Fruit fly (Drosophila melanogaster): ENCODE results near the gene CG12213.

Gene CG12213

DNA sequence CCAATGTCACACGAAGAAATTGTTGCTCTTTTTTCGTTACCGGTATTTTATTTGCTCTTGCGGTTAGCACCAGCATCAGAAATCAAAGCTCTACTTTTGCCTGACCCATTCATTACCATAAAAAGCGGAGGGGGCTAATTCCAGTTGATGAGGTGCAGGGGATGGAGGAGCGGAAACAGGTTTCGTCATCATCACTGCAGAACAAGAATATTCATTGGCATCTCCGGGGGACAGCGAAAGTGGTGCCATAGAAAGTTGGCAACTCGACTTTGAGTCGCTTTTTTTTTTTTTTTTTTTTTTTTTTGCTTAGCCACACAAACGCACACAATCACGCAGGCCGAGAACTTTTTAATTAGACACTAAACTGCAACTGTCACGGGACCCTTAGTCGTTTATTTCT is 26.4 kb downstream of the CG12213 start:
- TF ChIP-seq Sin3A (optimal IDR thresholded peaks at IDR 0.05), result no peak
- TF ChIP-seq h (optimal IDR thresholded peaks at IDR 0.05), result no peak
- TF ChIP-seq psq (optimal IDR thresholded peaks at IDR 0.05), result no peak

DNA sequence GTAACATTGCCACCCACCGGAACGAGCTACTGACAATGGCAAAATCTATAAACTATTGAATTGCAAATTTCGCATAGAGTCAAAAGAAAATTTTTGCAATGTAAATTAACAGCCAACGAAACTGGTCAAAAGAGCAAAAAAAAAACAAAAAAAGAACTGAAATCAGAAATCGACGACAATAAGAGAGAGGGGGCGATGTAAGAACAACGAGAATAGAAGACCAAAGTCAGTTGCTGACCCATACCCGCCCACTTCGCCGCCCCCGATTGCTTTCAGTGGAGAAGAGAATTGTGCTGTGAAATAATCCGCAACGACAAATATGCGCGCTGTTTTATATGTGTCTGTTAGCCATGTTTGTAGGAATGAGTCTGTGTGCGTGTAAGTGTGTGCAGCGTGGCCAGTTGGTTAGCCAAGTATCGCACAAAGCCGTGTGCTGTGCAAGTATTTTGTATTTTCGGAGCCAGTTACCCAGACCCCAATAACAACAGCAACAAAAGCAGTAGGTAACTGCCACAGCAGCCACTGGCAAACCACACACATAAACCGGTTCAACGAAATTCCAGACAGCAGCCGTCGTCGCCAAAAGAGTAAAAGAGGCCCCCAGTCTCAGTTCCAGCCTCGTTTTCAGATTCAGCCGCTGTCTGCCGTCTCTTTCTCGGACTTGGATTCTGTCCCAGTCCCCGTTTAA is 29.9 kb downstream of the CG12213 start:
- TF ChIP-seq psq (optimal IDR thresholded peaks at IDR 0.05) (no peak), insv (optimal IDR thresholded peaks at IDR 0.05) (no peak), ttk (optimal IDR thresholded peaks at IDR 0.05) (no peak), Sin3A (optimal IDR thresholded peaks at IDR 0.05) (no peak), h (optimal IDR thresholded peaks at IDR 0.05) (no peak), Myc (optimal IDR thresholded peaks at IDR 0.05) (no peak)

DNA sequence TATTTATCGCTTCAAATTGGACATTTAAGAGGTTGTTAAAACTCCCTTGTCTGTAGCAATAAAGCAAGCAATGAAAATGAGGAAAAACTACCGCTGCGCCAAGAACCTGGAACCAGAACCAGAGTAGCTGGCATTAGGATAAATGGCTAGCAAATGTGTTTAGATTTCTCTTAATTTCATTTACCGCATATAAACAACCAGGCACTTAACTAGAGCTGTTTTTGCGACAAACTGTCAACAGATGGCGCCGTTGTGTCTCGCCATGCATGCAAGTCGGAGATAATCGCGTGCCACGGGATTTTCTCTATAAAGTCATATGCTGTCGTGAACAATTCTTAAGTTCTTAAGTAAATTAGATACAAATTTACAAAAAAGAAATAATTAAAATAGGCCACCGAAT is 33.6 kb downstream of the CG12213 start:
- no peak for TF ChIP-seq h (optimal IDR thresholded peaks at IDR 0.05)
- no peak for TF ChIP-seq ttk (optimal IDR thresholded peaks at IDR 0.05)
- no peak for TF ChIP-seq psq (optimal IDR thresholded peaks at IDR 0.05)
- no peak for TF ChIP-seq Sin3A (optimal IDR thresholded peaks at IDR 0.05)
- TF ChIP-seq insv (optimal IDR thresholded peaks at IDR 0.05), result no peak
- no peak for TF ChIP-seq Myc (optimal IDR thresholded peaks at IDR 0.05)

DNA sequence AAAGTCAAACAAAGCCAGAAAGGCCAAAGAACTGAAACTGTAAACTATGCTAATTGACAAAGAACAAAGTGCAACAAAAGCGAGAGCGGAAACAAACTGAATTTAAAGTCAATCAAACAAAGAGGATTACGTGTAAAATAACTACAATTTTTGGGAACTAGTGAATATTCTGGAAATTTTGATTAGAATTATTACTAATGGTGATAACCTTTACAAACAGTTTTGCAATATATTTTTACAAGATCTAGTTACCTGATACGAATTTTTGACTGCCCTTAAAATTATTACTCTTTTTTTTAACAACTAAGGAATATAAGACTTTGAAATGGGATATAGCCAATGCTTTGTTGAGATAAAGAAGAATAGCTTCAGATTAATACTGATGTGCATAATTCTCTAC is 36.5 kb downstream of the CG12213 start, which contains the start of gene CG14731:
Gene CG14731 (plus strand): TSS at position 301 of the 400 bp plus-strand sequence.
- no peak for TF ChIP-seq Myc (optimal IDR thresholded peaks at IDR 0.05)
- TF ChIP-seq psq (optimal IDR thresholded peaks at IDR 0.05), result no peak
- TF ChIP-seq ttk (optimal IDR thresholded peaks at IDR 0.05), result no peak
- no peak for TF ChIP-seq Sin3A (optimal IDR thresholded peaks at IDR 0.05)
- no peak for TF ChIP-seq insv (optimal IDR thresholded peaks at IDR 0.05)
- no peak for TF ChIP-seq h (optimal IDR thresholded peaks at IDR 0.05)

DNA sequence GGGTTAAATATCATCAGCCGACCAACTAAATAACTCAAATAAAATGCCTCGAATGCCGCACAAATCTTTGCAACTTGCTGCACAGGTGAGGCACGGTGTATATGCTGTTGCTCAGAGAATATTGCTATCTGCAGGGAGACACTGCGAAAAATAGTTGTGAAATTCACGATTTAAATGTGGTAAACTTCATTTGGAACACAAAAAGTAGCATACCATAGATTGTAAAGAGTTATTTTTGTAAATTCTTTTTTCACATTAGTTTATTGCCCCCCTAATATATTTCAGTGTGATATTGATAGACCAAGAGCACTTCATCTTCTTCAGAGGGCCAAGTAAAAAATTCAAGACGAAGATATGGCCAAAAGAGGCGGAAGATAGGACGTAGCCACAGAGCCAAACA is 46.9 kb downstream of the CG12213 start:
- TF ChIP-seq Sin3A (optimal IDR thresholded peaks at IDR 0.05) (no peak), insv (optimal IDR thresholded peaks at IDR 0.05) (no peak), psq (optimal IDR thresholded peaks at IDR 0.05) (no peak), h (optimal IDR thresholded peaks at IDR 0.05) (no peak), ttk (optimal IDR thresholded peaks at IDR 0.05) (no peak)
